Fruit fly (Drosophila melanogaster) whole organism: ENCODE measurements around the gene cold.

ENCODE experiments used
- CG8478 ChIP-seq: fragments of >200 bp; optimal IDR thresholded peaks from 2 replicates; lab custom pipeline; 2018; ENCODE audit warnings: inconsistent platforms
- Dll ChIP-seq: fragments of >200 bp; optimal IDR thresholded peaks from 2 replicates; lab custom pipeline; 2017
- EcR ChIP-seq, 2 experiments: fragments of >200 bp; optimal IDR thresholded peaks; 2 replicates each; lab custom pipeline; 2017; ENCODE audit warnings: missing biosample characterization in 2 of 2, missing genetic modification characterization in 2 of 2, missing genetic modification reagents in 2 of 2
- pan ChIP-seq: fragments of >200 bp; optimal IDR thresholded peaks from 2 replicates; lab custom pipeline; 2017
- psq ChIP-seq: fragments of >200 bp; optimal IDR thresholded peaks from 2 replicates; lab custom pipeline; 2017
- usp ChIP-seq: fragments of >200 bp; optimal IDR thresholded peaks from 2 replicates; lab custom pipeline; 2017; ENCODE audit warnings: missing biosample characterization, missing genetic modification characterization, mixed read lengths

The cold gene

dm6 chr2L:574226-574625 is at the start of gene cold, which contains the start of gene Ipk2:
TSS of gene cold (plus strand) at chr2L:574291.
TSS of gene Ipk2 (minus strand) at chr2L:574264.
- no peak for TF ChIP-seq psq (lab: Kevin White, UChicago)

DNA sequence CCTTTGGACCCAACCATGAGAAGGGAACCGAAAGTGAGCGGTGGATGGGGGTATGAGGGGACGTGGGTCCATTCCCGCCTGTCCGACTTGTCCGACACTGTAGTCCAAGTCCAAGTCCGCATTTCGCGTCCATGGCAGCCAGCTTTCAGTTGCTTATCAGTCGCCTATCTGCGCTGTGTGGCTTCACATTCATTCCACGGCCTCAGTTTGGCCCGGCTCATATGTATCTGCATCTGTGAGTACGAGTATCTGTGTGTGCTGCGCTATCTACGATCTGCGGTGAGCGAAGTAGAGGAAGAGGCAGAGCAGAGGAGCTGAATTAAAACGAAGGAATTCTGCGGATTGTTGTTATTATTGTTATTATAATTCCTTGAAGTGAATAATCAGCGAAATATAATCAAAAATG is 49.6 kb upstream of the cold start:
- TF ChIP-seq Dll (lab: Kevin White, UChicago), result no peak
- no peak for TF ChIP-seq pan (lab: Kevin White, UChicago)
- no peak for TF ChIP-seq EcR (GFP tag; optimal IDR thresholded peaks at IDR 0.05; lab: Kevin White, UChicago)
- no peak for TF ChIP-seq CG8478
- no peak for TF ChIP-seq usp (GFP tag; lab: Kevin White, UChicago)
- TF ChIP-seq psq (lab: Kevin White, UChicago), result no peak

dm6 chr2L:525547-526180 is 48.4 kb upstream of the cold start:
- TF ChIP-seq Dll (lab: Kevin White, UChicago), result no peak
- TF ChIP-seq pan (lab: Kevin White, UChicago), result no peak
- TF ChIP-seq psq (lab: Kevin White, UChicago), result no peak
- TF ChIP-seq EcR (GFP tag; optimal IDR thresholded peaks at IDR 0.05; lab: Kevin White, UChicago), result no peak
- TF ChIP-seq CG8478, result no peak
- no peak for TF ChIP-seq usp (GFP tag; lab: Kevin White, UChicago)

DNA sequence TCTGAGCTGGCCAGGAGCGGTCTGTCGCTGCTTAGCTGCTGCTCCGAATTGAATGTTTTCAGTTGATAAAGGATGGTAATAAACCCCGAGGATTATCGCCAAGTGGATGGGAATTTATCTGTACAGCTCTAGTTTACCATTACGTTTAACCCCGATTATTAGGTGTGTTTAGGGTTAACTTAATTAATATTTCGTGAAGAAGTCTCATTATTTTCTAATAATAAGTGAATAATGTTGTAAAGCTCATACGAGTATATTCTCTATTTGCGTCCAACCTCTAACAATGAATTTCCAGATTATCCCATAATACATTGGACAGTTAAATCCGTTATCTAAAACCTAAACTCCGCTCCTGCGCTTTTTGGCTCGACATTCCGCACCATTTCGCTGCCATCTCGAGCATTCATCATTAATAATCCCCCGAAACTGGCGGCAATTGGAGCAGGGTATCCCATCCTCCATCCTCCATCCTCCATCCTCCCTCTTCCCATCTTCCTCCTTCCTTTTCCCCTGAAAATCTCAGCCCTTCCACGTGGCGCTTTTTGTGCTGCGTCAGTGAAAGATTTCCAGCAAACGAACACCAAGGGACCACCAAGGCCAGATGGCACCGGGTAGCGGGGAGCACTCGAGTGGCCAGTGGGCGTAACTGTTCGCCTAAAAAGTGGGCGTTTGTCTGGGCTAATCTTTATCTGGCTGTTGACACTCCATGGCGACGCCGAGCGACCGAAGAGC is 47.7 kb upstream of the cold start:
- TF ChIP-seq CG8478, result no peak
- TF ChIP-seq usp (GFP tag; lab: Kevin White, UChicago), result no peak
- TF ChIP-seq Dll (lab: Kevin White, UChicago), result no peak
- TF ChIP-seq EcR (GFP tag; optimal IDR thresholded peaks at IDR 0.05; lab: Kevin White, UChicago), result no peak
- TF ChIP-seq pan (lab: Kevin White, UChicago), result no peak
- TF ChIP-seq psq (lab: Kevin White, UChicago), result no peak

dm6 chr2L:526924-527307 is 47.2 kb upstream of the cold start:
- TF ChIP-seq EcR (GFP tag; optimal IDR thresholded peaks at IDR 0.05; lab: Kevin White, UChicago), result no peak
- TF ChIP-seq psq (lab: Kevin White, UChicago), result no peak
- TF ChIP-seq CG8478, result no peak
- TF ChIP-seq Dll (lab: Kevin White, UChicago), result no peak
- TF ChIP-seq pan (lab: Kevin White, UChicago), result no peak
- TF ChIP-seq usp (GFP tag; lab: Kevin White, UChicago), result no peak

dm6 chr2L:527689-528088 is 46.4 kb upstream of the cold start:
- TF ChIP-seq EcR (GFP tag; optimal IDR thresholded peaks at IDR 0.05; lab: Kevin White, UChicago) (no peak), pan (lab: Kevin White, UChicago) (no peak), psq (lab: Kevin White, UChicago) (no peak), CG8478 (no peak), Dll (lab: Kevin White, UChicago) (no peak), usp (GFP tag; lab: Kevin White, UChicago) (no peak)

DNA sequence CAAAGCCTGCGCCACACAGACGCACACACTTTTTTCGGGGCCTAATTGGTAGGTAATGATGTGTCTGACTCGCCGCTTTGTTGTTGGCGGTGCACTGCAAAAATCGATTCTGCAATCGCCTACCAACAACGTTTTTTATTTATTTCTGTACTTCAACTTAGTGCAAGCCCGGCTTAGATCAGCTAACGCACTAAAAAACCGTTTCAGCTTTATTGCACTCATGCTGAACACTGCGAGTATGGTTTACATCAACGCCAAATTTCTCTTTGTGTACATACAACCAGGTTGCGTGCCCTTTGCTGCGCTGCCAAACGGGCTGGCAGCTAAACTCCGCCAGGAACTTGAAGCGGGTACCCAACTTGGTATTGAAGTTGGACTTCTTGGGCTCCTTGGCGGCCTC is 43.8 kb upstream of the cold start:
- peak; percentile 13 for TF ChIP-seq Dll (lab: Kevin White, UChicago)
- TF ChIP-seq CG8478, result no peak
- TF ChIP-seq psq (lab: Kevin White, UChicago), result no peak
- no peak for TF ChIP-seq pan (lab: Kevin White, UChicago)

dm6 chr2L:533734-534133 is 40.4 kb upstream of the cold start:
- TF ChIP-seq usp (GFP tag; lab: Kevin White, UChicago), result no peak
- TF ChIP-seq EcR (GFP tag; optimal IDR thresholded peaks at IDR 0.05; lab: Kevin White, UChicago), result no peak
- no peak for TF ChIP-seq psq (lab: Kevin White, UChicago)
- no peak for TF ChIP-seq pan (lab: Kevin White, UChicago)
- TF ChIP-seq CG8478, result no peak
- TF ChIP-seq Dll (lab: Kevin White, UChicago), result no peak

DNA sequence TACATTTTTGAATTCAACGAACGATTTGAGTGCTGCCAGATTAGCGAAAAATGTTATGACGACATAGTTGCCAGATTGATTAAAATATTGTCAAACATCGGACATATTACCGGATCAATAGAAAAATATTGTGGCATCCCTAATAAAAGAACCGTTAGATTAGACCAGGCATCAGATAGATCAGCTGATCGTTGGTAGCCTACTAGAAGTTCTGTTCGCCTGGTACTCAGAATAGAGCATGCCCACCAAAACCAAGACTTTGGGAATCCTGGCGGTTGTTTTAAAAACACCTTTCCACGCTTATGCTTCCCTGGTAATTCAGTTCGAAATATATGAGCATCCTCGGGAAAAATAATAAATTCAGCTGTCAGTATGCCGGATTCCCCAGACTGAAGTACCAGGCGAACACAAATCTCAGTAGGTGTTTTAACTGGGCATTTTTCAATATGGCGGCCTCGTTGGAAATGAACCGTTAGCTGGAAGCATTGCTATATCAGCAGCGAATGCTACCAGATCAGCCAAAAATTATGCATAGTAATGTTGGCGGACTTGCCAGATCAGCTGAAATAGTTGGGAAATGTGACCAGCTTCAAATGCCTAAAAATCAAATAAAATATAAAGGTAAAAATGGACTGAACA is 33.4 kb upstream of the cold start:
- TF ChIP-seq EcR (GFP tag; optimal IDR thresholded peaks at IDR 0.05; lab: Kevin White, UChicago), result no peak
- no peak for TF ChIP-seq usp (GFP tag; lab: Kevin White, UChicago)
- TF ChIP-seq Dll (lab: Kevin White, UChicago), result no peak
- TF ChIP-seq pan (lab: Kevin White, UChicago), result no peak
- TF ChIP-seq psq (lab: Kevin White, UChicago), result no peak
- no peak for TF ChIP-seq CG8478

DNA sequence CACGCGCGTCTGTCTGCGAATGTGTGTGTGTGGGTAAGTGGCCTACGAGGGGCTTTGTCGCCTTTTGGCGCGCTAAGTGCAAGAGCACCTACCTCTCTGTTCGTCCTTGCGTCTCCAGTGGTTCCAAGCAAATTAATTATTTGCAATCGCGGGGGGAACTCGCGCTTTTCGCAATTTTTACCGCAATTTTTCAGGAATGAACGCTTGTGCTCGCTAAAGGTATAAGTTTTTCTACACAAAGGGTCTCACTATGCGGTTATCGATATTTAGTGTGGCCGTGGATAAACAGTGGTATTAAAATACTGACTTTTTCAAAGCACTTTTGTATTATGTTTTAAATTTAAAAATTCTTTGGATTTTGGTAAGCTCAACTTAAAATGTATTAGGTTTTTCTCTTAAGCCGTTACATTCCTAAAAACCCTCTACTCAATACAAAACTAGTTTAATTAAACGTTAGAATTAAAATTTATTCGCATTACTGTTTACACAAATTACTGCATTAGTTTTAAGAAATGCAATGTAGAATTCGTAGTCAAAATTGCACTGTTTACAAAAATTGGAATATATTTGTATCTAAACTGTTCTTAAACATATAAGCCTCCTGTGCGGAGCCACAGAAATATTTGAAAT is 31.6 kb upstream of the cold start, which contains the start of gene lwr:
Gene lwr (minus strand): TSS at position 243 of the 630 bp plus-strand sequence.
- TF ChIP-seq CG8478, result no peak
- no peak for TF ChIP-seq pan (lab: Kevin White, UChicago)
- TF ChIP-seq EcR (GFP tag; optimal IDR thresholded peaks at IDR 0.05; lab: Kevin White, UChicago), result no peak
- TF ChIP-seq usp (GFP tag; lab: Kevin White, UChicago), result no peak
- TF ChIP-seq psq (lab: Kevin White, UChicago), result no peak
- TF ChIP-seq Dll (lab: Kevin White, UChicago), result no peak

- TF ChIP-seq pan (lab: Kevin White, UChicago), result no peak
- TF ChIP-seq Dll (lab: Kevin White, UChicago), result no peak
- TF ChIP-seq psq (lab: Kevin White, UChicago), result no peak
- no peak for TF ChIP-seq EcR (GFP tag; optimal IDR thresholded peaks at IDR 0.05; lab: Kevin White, UChicago)
- no peak for TF ChIP-seq usp (GFP tag; lab: Kevin White, UChicago)
- no peak for TF ChIP-seq CG8478
Measured at dm6 chr2L:543799-544198, 30.3 kb upstream of the cold start.
